Worm (Caenorhabditis elegans) whole organism, young adult: ENCODE measurements around the gene str-140.

ENCODE experiments used
- B0035.1 ChIP-seq: sonication (generic microtip); optimal IDR thresholded peaks from 2 replicates; lab custom pipeline; 2016; ENCODE audit warnings: missing genetic modification characterization, mild to moderate bottlenecking, missing compliant biosample characterization, missing genotype, missing genetic modification reagents
- C06A6.2 ChIP-seq: fragments of 200-800 bp; sonication (Bioruptor generic); conservative IDR thresholded peaks from 2 replicates; pipeline ENCODE4 v1.3.6; 2022; ENCODE audit warnings: missing genetic modification characterization, missing compliant biosample characterization
- D2030.7 ChIP-seq: fragments of 200-800 bp; sonication (Bioruptor generic); IDR thresholded peaks from 2 replicates; pipeline ENCODE4 v1.3.6; 2022; ENCODE audit warnings: missing genetic modification reagents, missing genetic modification characterization, missing compliant biosample characterization
- F23B12.7 ChIP-seq: sonication (generic microtip); optimal IDR thresholded peaks from 2 replicates; lab custom pipeline; 2017; ENCODE audit warnings: missing genetic modification characterization, mild to moderate bottlenecking, missing compliant biosample characterization, antibody characterized with exemption, moderate library complexity; ENCODE audit not compliant: insufficient read depth
- F37B4.10 ChIP-seq: fragments of 200-800 bp; sonication (Bioruptor generic); IDR thresholded peaks from 2 replicates; pipeline ENCODE4 v1.3.6; 2022; ENCODE audit warnings: missing genetic modification characterization, missing compliant biosample characterization
- F55B11.4 ChIP-seq: sonication (generic microtip); optimal IDR thresholded peaks from 2 replicates; lab custom pipeline; 2016; ENCODE audit warnings: missing compliant biosample characterization, missing genetic modification characterization, borderline replicate concordance; ENCODE audit not compliant: insufficient read depth
- F57C9.4 ChIP-seq: sonication (generic microtip); optimal IDR thresholded peaks from 2 replicates; lab custom pipeline; 2017; ENCODE audit warnings: mild to moderate bottlenecking, missing genetic modification characterization, missing compliant biosample characterization
- K11D2.4 ChIP-seq: fragments of 200-800 bp; sonication (Bioruptor generic); IDR thresholded peaks from 2 replicates; pipeline ENCODE4 v1.3.6; 2022; ENCODE audit warnings: missing genetic modification reagents, missing genetic modification characterization, missing compliant biosample characterization
- T07F8.4 ChIP-seq: sonication (generic microtip); optimal IDR thresholded peaks from 2 replicates; lab custom pipeline; 2016; ENCODE audit warnings: mild to moderate bottlenecking, missing genetic modification characterization, moderate library complexity, missing compliant biosample characterization
- Y53G8AR.9 ChIP-seq: fragments of 200-800 bp; sonication (Bioruptor generic); conservative IDR thresholded peaks from 2 replicates; pipeline ENCODE4 v1.3.6; 2022; ENCODE audit warnings: missing genetic modification reagents, missing genetic modification characterization, missing compliant biosample characterization
- Y79H2A.3 ChIP-seq: fragments of 200-800 bp; sonication (Bioruptor generic); conservative IDR thresholded peaks from 2 replicates; pipeline ENCODE4 v1.3.6; 2022; ENCODE audit warnings: missing genetic modification reagents, missing genetic modification characterization, missing compliant biosample characterization
- Y95B8A.8 ChIP-seq: fragments of 200-800 bp; sonication (Bioruptor generic); IDR thresholded peaks from 2 replicates; pipeline ENCODE4 v1.3.6; 2022; ENCODE audit warnings: missing genetic modification reagents, missing genetic modification characterization, missing compliant biosample characterization
- ama-1 ChIP-seq, 3 experiments: fragments of 150-350 bp in 1 of 3; sonication (generic microtip) in 2 of 3; optimal IDR thresholded peaks; 2 replicates each; lab custom pipeline; 2014 to 2018; ENCODE audit warnings: missing biosample characterization in 2 of 3, missing genetic modification characterization in 2 of 3, missing genetic modification reagents in 2 of 3
- atf-7 ChIP-seq: sonication (generic microtip); optimal IDR thresholded peaks from 2 replicates; lab custom pipeline; 2017; ENCODE audit warnings: mild to moderate bottlenecking, missing genetic modification characterization, missing compliant biosample characterization
- attf-3 ChIP-seq: fragments of 200-800 bp; sonication (Bioruptor generic); conservative IDR thresholded peaks from 2 replicates; pipeline ENCODE4 v1.3.6; 2022; ENCODE audit warnings: missing genetic modification reagents, missing genetic modification characterization, missing compliant biosample characterization
- attf-6 ChIP-seq: fragments of 200-800 bp; sonication (Bioruptor generic); IDR thresholded peaks from 2 replicates; pipeline ENCODE4 v1.3.6; 2022; ENCODE audit warnings: missing genetic modification reagents, missing genetic modification characterization, missing compliant biosample characterization
- cebp-2 ChIP-seq: fragments of 200-800 bp; sonication (Bioruptor generic); IDR thresholded peaks from 2 replicates; pipeline ENCODE4 v1.3.6; 2022; ENCODE audit warnings: missing genetic modification characterization, missing compliant biosample characterization
- ceh-100 ChIP-seq: fragments of 200-800 bp; sonication (Bioruptor generic); IDR thresholded peaks from 2 replicates; pipeline ENCODE4 v1.3.6; 2022; ENCODE audit warnings: missing genetic modification reagents, missing genetic modification characterization, missing compliant biosample characterization
- ceh-27 ChIP-seq: fragments of 200-800 bp; sonication (Bioruptor generic); optimal IDR thresholded peaks from 2 replicates; lab custom pipeline; 2018; ENCODE audit warnings: mild to moderate bottlenecking, missing genetic modification characterization, moderate library complexity, missing compliant biosample characterization
- ceh-79 ChIP-seq: sonication (generic microtip); optimal IDR thresholded peaks from 2 replicates; lab custom pipeline; 2017; ENCODE audit warnings: mild to moderate bottlenecking, missing genetic modification characterization, missing compliant biosample characterization
- chd-7 ChIP-seq: sonication (generic microtip); optimal IDR thresholded peaks from 2 replicates; lab custom pipeline; 2016; ENCODE audit warnings: mild to moderate bottlenecking, missing genetic modification characterization, moderate library complexity, missing compliant biosample characterization
- die-1 ChIP-seq: sonication (generic microtip); optimal IDR thresholded peaks from 2 replicates; lab custom pipeline; 2016; ENCODE audit warnings: missing genotype, mild to moderate bottlenecking, missing genetic modification characterization, missing compliant biosample characterization
- dox-1 ChIP-seq: fragments of 200-800 bp; sonication (Bioruptor generic); IDR thresholded peaks from 2 replicates; pipeline ENCODE4 v1.3.6; 2022; ENCODE audit warnings: missing genetic modification reagents, missing genetic modification characterization, missing compliant biosample characterization
- dpl-1 ChIP-seq: fragments of 150-350 bp; optimal IDR thresholded peaks from 2 replicates; lab custom pipeline; 2014; ENCODE audit warnings: missing biosample characterization, missing genetic modification reagents, missing genetic modification characterization
- egrh-3 ChIP-seq: fragments of 200-800 bp; sonication (Bioruptor generic); IDR thresholded peaks from 2 replicates; pipeline ENCODE4 v1.3.6; 2022; ENCODE audit warnings: missing genetic modification reagents, missing genetic modification characterization, missing compliant biosample characterization
- gei-17 ChIP-seq: fragments of 200-800 bp; sonication (Bioruptor generic); optimal IDR thresholded peaks from 2 replicates; lab custom pipeline; 2018; ENCODE audit warnings: mild to moderate bottlenecking, missing genetic modification characterization, missing compliant biosample characterization
- him-1 ChIP-seq: sonication (generic microtip); optimal IDR thresholded peaks from 2 replicates; lab custom pipeline; 2016; ENCODE audit warnings: missing genotype, missing genetic modification reagents, missing genetic modification characterization, missing compliant biosample characterization
- hmg-1.2 ChIP-seq: fragments of 200-800 bp; sonication (Bioruptor generic); IDR thresholded peaks from 2 replicates; pipeline ENCODE4 v1.3.6; 2022; ENCODE audit warnings: missing genetic modification reagents, missing genetic modification characterization, missing compliant biosample characterization
- hrde-1 ChIP-seq: sonication (generic microtip); optimal IDR thresholded peaks from 2 replicates; lab custom pipeline; 2016; ENCODE audit warnings: missing genetic modification characterization, mild to moderate bottlenecking, missing compliant biosample characterization, moderate library complexity, missing genotype, missing genetic modification reagents, borderline replicate concordance
- let-607 ChIP-seq, 2 experiments: fragments of 200-800 bp in 1 of 2; sonication (Bioruptor generic) in 1 of 2; sonication (generic microtip) in 1 of 2; optimal IDR thresholded peaks; 2 replicates each; lab custom pipeline; 2016 to 2018; ENCODE audit warnings: mild to moderate bottlenecking in 2 of 2, missing compliant biosample characterization in 2 of 2, missing genetic modification characterization in 2 of 2, moderate library complexity in 2 of 2, missing genotype in 1 of 2
- lin-26 ChIP-seq: fragments of 200-800 bp; sonication (Bioruptor generic); IDR thresholded peaks from 2 replicates; pipeline ENCODE4 v1.3.6; 2022; ENCODE audit warnings: missing genetic modification reagents, missing genetic modification characterization, missing compliant biosample characterization
- lin-40 ChIP-seq: sonication (generic microtip); optimal IDR thresholded peaks from 2 replicates; lab custom pipeline; 2016; ENCODE audit warnings: missing genetic modification characterization, mild to moderate bottlenecking, missing compliant biosample characterization, missing genotype, missing genetic modification reagents
- mel-28 ChIP-seq: sonication (generic microtip); optimal IDR thresholded peaks from 2 replicates; lab custom pipeline; 2016; ENCODE audit warnings: borderline replicate concordance, mild to moderate bottlenecking, missing genetic modification characterization, missing compliant biosample characterization
- mes-4 ChIP-seq: sonication (generic microtip); optimal IDR thresholded peaks from 2 replicates; lab custom pipeline; 2016; ENCODE audit warnings: missing genotype, missing genetic modification characterization, missing compliant biosample characterization
- nfya-1 ChIP-seq: sonication (generic microtip); optimal IDR thresholded peaks from 2 replicates; lab custom pipeline; 2017; ENCODE audit warnings: antibody characterized with exemption, missing compliant biosample characterization, missing genetic modification characterization, borderline replicate concordance; ENCODE audit not compliant: insufficient read depth
- nfya-2 ChIP-seq: fragments of 200-800 bp; sonication (Bioruptor generic); IDR thresholded peaks from 2 replicates; pipeline ENCODE4 v1.3.6; 2022; ENCODE audit warnings: missing genetic modification reagents, missing genetic modification characterization, missing compliant biosample characterization
- nfyb-1 ChIP-seq: fragments of 200-800 bp; sonication (Bioruptor generic); IDR thresholded peaks from 2 replicates; pipeline ENCODE4 v1.3.6; 2022; ENCODE audit warnings: missing genetic modification reagents, missing genetic modification characterization, missing compliant biosample characterization
- nhr-179 ChIP-seq: sonication (generic microtip); optimal IDR thresholded peaks from 2 replicates; lab custom pipeline; 2016; ENCODE audit warnings: mild to moderate bottlenecking, missing genetic modification characterization, missing compliant biosample characterization
- nhr-80 ChIP-seq: sonication (generic microtip); optimal IDR thresholded peaks from 2 replicates; lab custom pipeline; 2016; ENCODE audit warnings: missing genetic modification characterization, missing compliant biosample characterization
- tbx-9 ChIP-seq: sonication (generic microtip); optimal IDR thresholded peaks from 2 replicates; lab custom pipeline; 2016; ENCODE audit warnings: borderline replicate concordance, missing genetic modification characterization, inconsistent platforms, missing compliant biosample characterization
- tlf-1 ChIP-seq: fragments of 200-800 bp; sonication (Bioruptor generic); optimal IDR thresholded peaks from 2 replicates; lab custom pipeline; 2018; ENCODE audit warnings: mild to moderate bottlenecking, missing genetic modification characterization, missing compliant biosample characterization
- zim-3 ChIP-seq: sonication (generic microtip); optimal IDR thresholded peaks from 2 replicates; lab custom pipeline; 2017; ENCODE audit warnings: mild to moderate bottlenecking, missing genetic modification characterization, moderate library complexity, missing compliant biosample characterization
- ztf-28 ChIP-seq: fragments of 200-800 bp; sonication (Bioruptor generic); IDR thresholded peaks from 2 replicates; pipeline ENCODE4 v1.3.6; 2022; ENCODE audit warnings: missing genetic modification reagents, missing genetic modification characterization, missing compliant biosample characterization

str-140 gene

ce11 chrV:8039085-8039525 lies 28.6 kb downstream of the str-140 start:
- TF ChIP-seq nfyb-1 (GFP tag; lab: Robert Waterston, UW) (0 out of 2 replicates have a peak, but pooled peaks have one; percentile 48), hmg-1.2 (GFP tag; lab: Robert Waterston, UW) (0 out of 2 replicates have a peak, but pooled peaks have one; percentile 15), ceh-100 (GFP tag; lab: Robert Waterston, UW) (no peak), ceh-79 (tag; lab: Kevin White, UChicago) (no peak), B0035.1 (tag; lab: Kevin White, UChicago) (peak; percentile 42), nhr-80 (tag; lab: Kevin White, UChicago) (no peak), ceh-27 (GFP tag; lab: Kevin White, UChicago) (no peak), Y53G8AR.9 (0 out of 2 replicates have a peak, but pooled peaks have one; percentile 33), mes-4 (tag; lab: Kevin White, UChicago) (no peak), atf-7 (peak; percentile 3), F37B4.10 (GFP tag; lab: Robert Waterston, UW) (no peak), Y95B8A.8 (GFP tag; lab: Robert Waterston, UW) (0 out of 2 replicates have a peak, but pooled peaks have one; percentile 5), Y79H2A.3 (no peak), chd-7 (no peak), gei-17 (GFP tag; lab: Kevin White, UChicago) (peak; percentile 28), K11D2.4 (peak; percentile 68; the same call in 1 of the 2 replicates), lin-40 (tag; lab: Kevin White, UChicago) (peak; percentile 1), dox-1 (0 out of 2 replicates have a peak, but pooled peaks have one; percentile 5), T07F8.4 (tag; lab: Kevin White, UChicago) (no peak), zim-3 (tag; lab: Kevin White, UChicago) (no peak), tlf-1 (GFP tag; lab: Kevin White, UChicago) (no peak), let-607 (tag; optimal IDR thresholded peaks at IDR 0.05; lab: Kevin White, UChicago) (no peak), ama-1 (optimal IDR thresholded peaks at IDR 0.05; lab: Kevin White, UChicago) (peak; percentile 14), ama-1 (GFP tag; optimal IDR thresholded peaks at IDR 0.05; lab: Kevin White, UChicago) (no peak)

ce11 chrV:8035947-8036346 lies 31.8 kb downstream of the str-140 start, which contains the start of gene ZC513.14:
Gene ZC513.14, minus strand, starts transcription at chrV:8036047.
- no peak for TF ChIP-seq attf-6 (GFP tag; lab: Robert Waterston, UW)
- no peak for TF ChIP-seq ceh-79 (tag; lab: Kevin White, UChicago)
- TF ChIP-seq ztf-28 (GFP tag; lab: Robert Waterston, UW): no peak
- no peak for TF ChIP-seq F57C9.4
- TF ChIP-seq nfya-2 (GFP tag; lab: Robert Waterston, UW): no peak
- no peak for TF ChIP-seq F55B11.4 (tag; lab: Kevin White, UChicago)
- TF ChIP-seq ama-1 (optimal IDR thresholded peaks at IDR 0.05; lab: Kevin White, UChicago): no peak
- no peak for TF ChIP-seq ama-1 (GFP tag; optimal IDR thresholded peaks at IDR 0.05; lab: Kevin White, UChicago)
- no peak for TF ChIP-seq tbx-9 (tag; lab: Kevin White, UChicago)
- no peak for TF ChIP-seq egrh-3
- TF ChIP-seq cebp-2: no peak
- TF ChIP-seq nhr-179: no peak
- no peak for TF ChIP-seq nfya-1
- no peak for TF ChIP-seq dpl-1 (GFP tag; lab: Kevin White, UChicago)
- TF ChIP-seq attf-3 (GFP tag; lab: Robert Waterston, UW): no peak
- no peak for TF ChIP-seq him-1
- TF ChIP-seq, all 124 proteins: peak for 0

ce11 chrV:8034811-8035210 lies 32.9 kb downstream of the str-140 start, which contains the start of gene algn-12:
Gene algn-12, plus strand, starts transcription at chrV:8035111.
- TF ChIP-seq lin-26 (GFP tag; lab: Robert Waterston, UW) (no peak), C06A6.2 (GFP tag; lab: Robert Waterston, UW) (no peak), D2030.7 (no peak), mel-28 (tag; lab: Kevin White, UChicago) (no peak), F23B12.7 (no peak), die-1 (tag; lab: Kevin White, UChicago) (no peak), hrde-1 (no peak)
